Worm (Caenorhabditis elegans) whole organism, L1 larva: ENCODE results near the gene F02C12.1.

Source experiments
- C04F5.9 ChIP-seq: sonication (generic microtip); optimal IDR thresholded peaks from 2 replicates; lab custom pipeline; 2016; ENCODE audit warnings: missing genetic modification characterization, missing compliant biosample characterization
- C34B4.2 ChIP-seq: sonication (generic microtip); optimal IDR thresholded peaks from 2 replicates; lab custom pipeline; 2017; ENCODE audit warnings: mild to moderate bottlenecking, missing genetic modification characterization, missing compliant biosample characterization
- F16B12.6 ChIP-seq: fragments of 150-350 bp; optimal IDR thresholded peaks from 2 replicates; lab custom pipeline; 2014; ENCODE audit warnings: missing biosample characterization, missing genetic modification characterization
- Y116A8C.19 ChIP-seq: sonication (generic microtip); optimal IDR thresholded peaks from 2 replicates; lab custom pipeline; 2016; ENCODE audit warnings: missing compliant biosample characterization, missing genetic modification characterization, borderline replicate concordance
- aha-1 ChIP-seq: fragments of 150-350 bp; optimal IDR thresholded peaks from 2 replicates; lab custom pipeline; 2014; ENCODE audit warnings: missing biosample characterization, missing genetic modification characterization
- alr-1 ChIP-seq: fragments of 200-800 bp; sonication (Bioruptor generic); optimal IDR thresholded peaks from 2 replicates; lab custom pipeline; 2018; ENCODE audit warnings: borderline replicate concordance, mild to moderate bottlenecking, missing genetic modification characterization, missing compliant biosample characterization
- aly-2 ChIP-seq: fragments of 150-350 bp; optimal IDR thresholded peaks from 2 replicates; lab custom pipeline; 2014; ENCODE audit warnings: missing biosample characterization, missing genetic modification characterization
- ama-1 ChIP-seq: fragments of 150-350 bp; optimal IDR thresholded peaks from 2 replicates; lab custom pipeline; 2014
- blmp-1 ChIP-seq: fragments of 150-350 bp; optimal IDR thresholded peaks from 2 replicates; lab custom pipeline; 2014; ENCODE audit warnings: missing biosample characterization, missing genetic modification characterization
- ceh-63 ChIP-seq: fragments of 200-800 bp; sonication (Bioruptor generic); optimal IDR thresholded peaks from 2 replicates; lab custom pipeline; 2018; ENCODE audit warnings: mild to moderate bottlenecking, missing genetic modification characterization, missing compliant biosample characterization
- ceh-88 ChIP-seq: fragments of 200-800 bp; sonication (Bioruptor generic); IDR thresholded peaks from 2 replicates; pipeline ENCODE4 v1.3.6; 2022; ENCODE audit warnings: missing genetic modification characterization, missing compliant biosample characterization
- dpl-1 ChIP-seq, 3 experiments: fragments of 150-350 bp in 2 of 3; sonication (generic microtip) in 1 of 3; optimal IDR thresholded peaks; 2 replicates each; lab custom pipeline; 2014 to 2017; ENCODE audit warnings: missing biosample characterization in 3 of 3, missing genetic modification characterization in 3 of 3, missing genetic modification reagents in 3 of 3
- dsc-1 ChIP-seq: sonication (generic microtip); optimal IDR thresholded peaks from 2 replicates; lab custom pipeline; 2016; ENCODE audit warnings: mild to moderate bottlenecking, missing genetic modification characterization, missing compliant biosample characterization
- efl-1 ChIP-seq, 4 experiments: fragments of 150-350 bp; optimal IDR thresholded peaks in 3 of 4; peaks in 1 of 4; 1 replicate in 1 of 4; 2 replicates in 3 of 4; lab custom pipeline; 2014; ENCODE audit warnings: missing biosample characterization in 2 of 4, missing genetic modification characterization in 2 of 4, missing genetic modification reagents in 2 of 4
- efl-3 ChIP-seq: fragments of 200-800 bp; sonication (Bioruptor generic); optimal IDR thresholded peaks from 2 replicates; lab custom pipeline; 2018; ENCODE audit warnings: mild to moderate bottlenecking, missing genetic modification characterization, missing compliant biosample characterization
- egl-13 ChIP-seq: sonication (generic microtip); optimal IDR thresholded peaks from 2 replicates; lab custom pipeline; 2016; ENCODE audit warnings: missing genotype, missing genetic modification reagents, missing genetic modification characterization, missing compliant biosample characterization
- elt-2 ChIP-seq: sonication (generic microtip); optimal IDR thresholded peaks from 2 replicates; lab custom pipeline; 2016; ENCODE audit warnings: missing genetic modification characterization, mild to moderate bottlenecking, inconsistent platforms, missing compliant biosample characterization, missing genetic modification reagents
- fkh-10 ChIP-seq: sonication (generic microtip); optimal IDR thresholded peaks from 2 replicates; lab custom pipeline; 2017; ENCODE audit warnings: missing biosample characterization, missing genetic modification reagents, missing genetic modification characterization
- fkh-8 ChIP-seq: sonication (generic microtip); optimal IDR thresholded peaks from 2 replicates; lab custom pipeline; 2016; ENCODE audit warnings: mild to moderate bottlenecking, missing genetic modification characterization, missing compliant biosample characterization
- isw-1 ChIP-seq: fragments of 200-800 bp; sonication (Bioruptor generic); IDR thresholded peaks from 2 replicates; pipeline ENCODE4 v1.3.6; 2022; ENCODE audit warnings: missing genetic modification characterization, missing compliant biosample characterization
- lin-13 ChIP-seq: fragments of 150-350 bp; optimal IDR thresholded peaks from 2 replicates; lab custom pipeline; 2014; ENCODE audit warnings: missing biosample characterization, missing genetic modification reagents, missing genetic modification characterization
- lin-14 ChIP-seq: fragments of 200-800 bp; sonication (Bioruptor generic); optimal IDR thresholded peaks from 2 replicates; lab custom pipeline; 2018; ENCODE audit warnings: mild to moderate bottlenecking, missing genetic modification characterization, moderate library complexity, missing compliant biosample characterization
- lin-15B ChIP-seq: fragments of 150-350 bp; sonication (generic microtip); optimal IDR thresholded peaks from 3 replicates; lab custom pipeline; 2014; ENCODE audit warnings: missing biosample characterization, missing genetic modification characterization
- lin-39 ChIP-seq: fragments of 150-350 bp; optimal IDR thresholded peaks from 2 replicates; lab custom pipeline; 2014; ENCODE audit warnings: missing biosample characterization, missing genetic modification reagents, missing genetic modification characterization
- mab-9 ChIP-seq: fragments of 200-800 bp; sonication (Bioruptor generic); IDR thresholded peaks from 2 replicates; pipeline ENCODE4 v1.3.6; 2022; ENCODE audit warnings: missing genetic modification reagents, missing genetic modification characterization, missing compliant biosample characterization
- mef-2 ChIP-seq: fragments of 150-350 bp; optimal IDR thresholded peaks from 2 replicates; lab custom pipeline; 2014; ENCODE audit warnings: missing biosample characterization, missing genetic modification characterization
- nhr-11 ChIP-seq: fragments of 150-350 bp; optimal IDR thresholded peaks from 2 replicates; lab custom pipeline; 2014; ENCODE audit warnings: missing biosample characterization, missing genetic modification characterization
- nhr-12 ChIP-seq: sonication (generic microtip); optimal IDR thresholded peaks from 2 replicates; lab custom pipeline; 2017; ENCODE audit warnings: missing biosample characterization, missing genetic modification characterization
- nhr-20 ChIP-seq: sonication (generic microtip); optimal IDR thresholded peaks from 2 replicates; lab custom pipeline; 2016; ENCODE audit warnings: mild to moderate bottlenecking, missing genetic modification characterization, missing compliant biosample characterization
- nhr-28 ChIP-seq: fragments of 150-350 bp; optimal IDR thresholded peaks from 2 replicates; lab custom pipeline; 2014; ENCODE audit warnings: missing biosample characterization, missing genetic modification characterization
- nhr-77 ChIP-seq: fragments of 150-350 bp; optimal IDR thresholded peaks from 2 replicates; lab custom pipeline; 2014; ENCODE audit warnings: missing biosample characterization, missing genetic modification characterization
- nhr-90 ChIP-seq: sonication (generic microtip); optimal IDR thresholded peaks from 2 replicates; lab custom pipeline; 2016; ENCODE audit warnings: mild to moderate bottlenecking, missing genetic modification characterization, missing compliant biosample characterization; ENCODE audit not compliant: poor library complexity
- pag-3 ChIP-seq: sonication (generic microtip); optimal IDR thresholded peaks from 2 replicates; lab custom pipeline; 2017; ENCODE audit warnings: missing genetic modification characterization, mild to moderate bottlenecking, missing compliant biosample characterization, antibody characterized with exemption, borderline replicate concordance; ENCODE audit not compliant: insufficient read depth
- rnt-1 ChIP-seq: sonication (generic microtip); optimal IDR thresholded peaks from 2 replicates; lab custom pipeline; 2016; ENCODE audit warnings: mild to moderate bottlenecking, missing genetic modification characterization, moderate library complexity, missing compliant biosample characterization
- snu-23 ChIP-seq: sonication (generic microtip); optimal IDR thresholded peaks from 2 replicates; lab custom pipeline; 2016; ENCODE audit warnings: missing genetic modification characterization, missing compliant biosample characterization
- sox-4 ChIP-seq: sonication (generic microtip); optimal IDR thresholded peaks from 2 replicates; lab custom pipeline; 2016; ENCODE audit warnings: missing genetic modification characterization, missing compliant biosample characterization
- tlp-1 ChIP-seq: fragments of 150-350 bp; optimal IDR thresholded peaks from 2 replicates; lab custom pipeline; 2014; ENCODE audit warnings: missing biosample characterization, missing genetic modification characterization
- unc-86 ChIP-seq: sonication (generic microtip); optimal IDR thresholded peaks from 2 replicates; lab custom pipeline; 2016; ENCODE audit warnings: missing genetic modification characterization, missing compliant biosample characterization
- unc-98 ChIP-seq: fragments of 200-800 bp; sonication (Bioruptor generic); IDR thresholded peaks from 2 replicates; pipeline ENCODE4 v1.3.6; 2022; ENCODE audit warnings: missing genetic modification characterization, missing compliant biosample characterization
- xbp-1 ChIP-seq: sonication (generic microtip); optimal IDR thresholded peaks from 2 replicates; lab custom pipeline; 2016; ENCODE audit warnings: missing genetic modification characterization, missing compliant biosample characterization
- ztf-11 ChIP-seq, 2 experiments: sonication (generic microtip); optimal IDR thresholded peaks; 2 replicates each; lab custom pipeline; 2016 to 2017; ENCODE audit warnings: missing genetic modification characterization in 2 of 2, missing biosample characterization in 1 of 2, missing compliant biosample characterization in 1 of 2
- ztf-4 ChIP-seq: fragments of 150-350 bp; optimal IDR thresholded peaks from 2 replicates; lab custom pipeline; 2014; ENCODE audit warnings: missing biosample characterization, missing genetic modification characterization

Gene F02C12.1

DNA sequence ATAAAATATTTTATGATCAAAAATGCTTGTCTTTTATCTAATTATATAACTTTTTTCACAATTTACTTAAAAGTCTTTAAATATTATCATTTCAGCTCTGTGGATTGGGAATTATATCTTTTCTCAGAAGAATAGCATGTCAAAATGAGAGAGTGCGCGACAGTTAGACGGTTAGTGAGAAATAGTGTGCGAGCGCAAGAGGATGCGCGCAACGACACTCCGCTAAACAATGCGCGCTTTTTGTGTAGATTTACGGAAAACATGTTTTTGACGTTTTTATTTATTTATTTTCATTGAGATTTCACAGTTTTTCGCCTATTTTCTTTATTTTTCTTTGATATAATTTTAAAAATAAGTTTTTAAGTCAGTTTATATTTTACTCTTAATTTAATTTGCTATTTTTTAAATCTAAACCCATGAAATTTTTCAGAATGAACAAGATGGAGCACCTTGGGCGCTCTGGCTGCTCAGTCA is 5.3 kb upstream of the F02C12.1 start, which contains the start of gene F02C12.3 (continued):
- TF ChIP-seq mab-9 (GFP tag; lab: Robert Waterston, UW) (peak; percentile 73), efl-3 (no peak), ceh-88 (GFP tag; lab: Robert Waterston, UW) (peak; percentile 71), sox-4 (tag; lab: Kevin White, UChicago) (peak; percentile 73), pag-3 (peak; percentile 16), lin-39 (tag; lab: Kevin White, UChicago) (peak; percentile 85), ztf-4 (tag; lab: Kevin White, UChicago) (peak; percentile 60), C04F5.9 (tag; lab: Kevin White, UChicago) (peak; percentile 56), nhr-11 (tag; lab: Kevin White, UChicago) (peak; percentile 73), fkh-8 (tag; lab: Kevin White, UChicago) (peak; percentile 79), nhr-90 (peak; percentile 95), egl-13 (tag; lab: Kevin White, UChicago) (peak; percentile 88), isw-1 (GFP tag; lab: Robert Waterston, UW) (peak; percentile 89), Y116A8C.19 (tag; lab: Kevin White, UChicago) (no peak), unc-98 (GFP tag; lab: Robert Waterston, UW) (peak; percentile 24; the same call in 1 of the 2 replicates), aha-1 (tag; lab: Kevin White, UChicago) (no peak), ceh-63 (no peak), ztf-11 (tag; optimal IDR thresholded peaks at IDR 0.05; lab: Kevin White, UChicago) (peak in 1 of 2 experiments; percentile 75), F16B12.6 (tag; lab: Kevin White, UChicago) (peak; percentile 35), nhr-12 (tag; lab: Kevin White, UChicago) (no peak), alr-1 (tag; lab: Kevin White, UChicago) (no peak), fkh-10 (GFP tag; lab: Kevin White, UChicago) (no peak), C34B4.2 (no peak), lin-13 (GFP tag; lab: Kevin White, UChicago) (peak; percentile 78), lin-15B (tag; lab: Kevin White, UChicago) (peak; percentile 82), tlp-1 (tag; lab: Kevin White, UChicago) (no peak), nhr-28 (tag; lab: Kevin White, UChicago) (no peak), dsc-1 (tag; lab: Kevin White, UChicago) (peak; percentile 95), snu-23 (GFP tag; lab: Kevin White, UChicago) (peak; percentile 97), ama-1 (peak; percentile 9), aly-2 (tag; lab: Kevin White, UChicago) (peak; percentile 68), unc-86 (tag; lab: Kevin White, UChicago) (peak; percentile 89)

DNA sequence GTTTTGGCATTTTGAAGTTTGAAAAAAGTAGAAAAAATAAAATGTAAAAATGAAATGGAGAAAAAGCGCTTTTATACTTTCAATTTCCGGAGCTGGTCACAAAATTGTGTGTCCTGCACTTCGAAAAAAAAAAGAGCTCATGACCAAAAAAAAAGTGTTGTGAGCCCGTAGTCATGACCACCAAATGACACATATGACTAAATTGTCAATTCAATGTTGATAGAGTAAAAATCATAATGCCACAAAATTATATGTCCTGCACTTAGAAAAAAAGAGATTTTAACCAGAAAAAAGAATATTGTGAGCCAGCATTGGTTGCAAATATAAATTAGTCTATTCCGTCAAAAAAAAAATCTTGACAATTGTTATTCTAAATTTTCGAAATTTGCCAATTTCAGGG is 2.7 kb upstream of the F02C12.1 start, which contains the start of gene F02C12.2:
F02C12.2 (minus strand) TSS at position 101 of the 400 bp plus-strand sequence.
- TF ChIP-seq fkh-8 (tag; lab: Kevin White, UChicago) (peak; percentile 53), dpl-1 (GFP tag; optimal IDR thresholded peaks at IDR 0.05; lab: Kevin White, UChicago) (no peak)

DNA sequence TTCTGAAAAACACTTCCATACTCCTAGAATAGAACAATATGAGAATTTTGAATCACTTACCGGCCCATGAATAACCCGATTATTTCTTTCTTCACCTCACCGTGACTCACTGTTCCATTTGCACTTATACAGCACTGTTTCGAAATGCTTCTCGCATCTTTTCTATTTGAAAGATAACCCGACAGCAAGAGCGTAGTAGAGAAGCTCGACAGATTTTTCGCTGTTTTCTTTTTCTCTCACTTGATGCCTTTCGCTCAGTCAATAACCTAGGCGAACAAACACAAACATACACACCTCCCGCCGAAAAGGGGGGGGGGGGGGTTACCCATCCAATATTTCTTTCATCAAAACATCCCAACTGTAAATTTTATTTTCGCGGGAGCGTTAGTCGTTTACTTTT is 572 bp upstream of the F02C12.1 start:
- TF ChIP-seq xbp-1 (no peak), blmp-1 (tag; lab: Kevin White, UChicago) (peak; percentile 68), lin-14 (GFP tag; lab: Kevin White, UChicago) (peak; percentile 42), snu-23 (GFP tag; lab: Kevin White, UChicago) (peak; percentile 4), mef-2 (tag; lab: Kevin White, UChicago) (no peak), elt-2 (peak; percentile 4), rnt-1 (peak; percentile 4), C34B4.2 (no peak), nhr-20 (tag; lab: Kevin White, UChicago) (peak; percentile 35), efl-1 (optimal IDR thresholded peaks at IDR 0.05; lab: Kevin White, UChicago) (peak in 1 of 2 experiments; percentile 4), efl-1 (GFP tag; optimal IDR thresholded peaks at IDR 0.05 in 1 of 2; lab: Kevin White, UChicago) (peak in 1 of 2 experiments; percentile 15), nhr-77 (peak; percentile 40)
